Fruit fly (Drosophila melanogaster) whole organism, embryonic: ENCODE results near the gene CG34183.

Source experiments
- Awh ChIP-seq: fragments of 200-800 bp; sonication (Bioruptor generic); IDR thresholded peaks from 2 replicates; pipeline ENCODE4, ENCODE4 v1.3.6; 2022; ENCODE audit warnings: missing biosample characterization, missing genetic modification characterization
- Bteb2 ChIP-seq: fragments of 200-800 bp; sonication (Bioruptor generic); optimal IDR thresholded peaks from 2 replicates; lab custom pipeline; 2016; ENCODE audit warnings: missing biosample characterization, missing genetic modification characterization
- C15 ChIP-seq: fragments of 200-800 bp; sonication (Bioruptor generic); IDR thresholded peaks from 3 replicates; pipeline ENCODE4 v1.3.6; 2022; ENCODE audit warnings: missing biosample characterization, missing genetic modification characterization
- CG11247 ChIP-seq: fragments of 200-800 bp; sonication (Bioruptor generic); IDR thresholded peaks from 2 replicates; pipeline ENCODE4 v1.3.6; 2022; ENCODE audit warnings: missing biosample characterization, missing genetic modification characterization
- CG12071 ChIP-seq: fragments of 200-800 bp; sonication (Bioruptor generic); optimal IDR thresholded peaks from 3 replicates; lab custom pipeline; 2018; ENCODE audit warnings: missing biosample characterization, mild to moderate bottlenecking, missing genetic modification characterization
- CG12104 ChIP-seq: fragments of 200-800 bp; sonication (Bioruptor generic); optimal IDR thresholded peaks from 3 replicates; lab custom pipeline; 2016; ENCODE audit warnings: missing biosample characterization, missing genetic modification characterization
- CG12391 ChIP-seq: fragments of 200-800 bp; sonication (Bioruptor generic); optimal IDR thresholded peaks from 3 replicates; lab custom pipeline; 2018; ENCODE audit warnings: missing biosample characterization, mild to moderate bottlenecking, missing genetic modification characterization, moderate library complexity
- CG12769 ChIP-seq: fragments of 200-800 bp; sonication (Bioruptor generic); optimal IDR thresholded peaks from 2 replicates; lab custom pipeline; 2019; ENCODE audit warnings: missing biosample characterization, mild to moderate bottlenecking, missing genetic modification characterization, moderate library complexity
- CG14050 ChIP-seq: fragments of 200-800 bp; sonication (Bioruptor generic); IDR thresholded peaks from 3 replicates; pipeline ENCODE4 v1.3.6; 2022; ENCODE audit warnings: missing biosample characterization, missing genetic modification characterization
- CG14667 ChIP-seq: fragments of 200-800 bp; sonication (Bioruptor generic); IDR thresholded peaks from 2 replicates; pipeline ENCODE4 v1.3.6; 2022; ENCODE audit warnings: missing biosample characterization, missing genetic modification characterization
- CG15479 ChIP-seq: fragments of 200-800 bp; sonication (Bioruptor generic); optimal IDR thresholded peaks from 3 replicates; lab custom pipeline; 2019; ENCODE audit warnings: missing biosample characterization, mild to moderate bottlenecking, missing genetic modification characterization, moderate library complexity
- CG17186 ChIP-seq: fragments of 200-800 bp; sonication (Bioruptor generic); optimal IDR thresholded peaks from 3 replicates; lab custom pipeline; 2017; ENCODE audit warnings: missing biosample characterization, missing genetic modification reagents, missing genetic modification characterization
- CG1832 ChIP-seq: fragments of 200-800 bp; sonication (Bioruptor generic); optimal IDR thresholded peaks from 2 replicates; lab custom pipeline; 2017; ENCODE audit warnings: missing biosample characterization, mild to moderate bottlenecking, missing genetic modification characterization, inconsistent platforms
- CG2712 ChIP-seq: fragments of 200-800 bp; optimal IDR thresholded peaks from 3 replicates; lab custom pipeline; 2019; ENCODE audit warnings: missing biosample characterization, mild to moderate bottlenecking, missing genetic modification characterization, moderate library complexity
- CG2889 ChIP-seq: fragments of 200-800 bp; sonication (Bioruptor generic); IDR thresholded peaks from 3 replicates; pipeline ENCODE4 v1.3.6; 2022; ENCODE audit warnings: missing biosample characterization, missing genetic modification characterization
- CG30431 ChIP-seq: fragments of 200-800 bp; sonication (Bioruptor generic); optimal IDR thresholded peaks from 2 replicates; lab custom pipeline; 2017; ENCODE audit warnings: missing biosample characterization, missing genetic modification characterization
- CG31365 ChIP-seq: fragments of 200-800 bp; sonication (Bioruptor generic); optimal IDR thresholded peaks from 2 replicates; lab custom pipeline; 2018; ENCODE audit warnings: missing biosample characterization, mild to moderate bottlenecking, missing genetic modification characterization
- CG3726 ChIP-seq: fragments of 200-800 bp; sonication (Bioruptor generic); IDR thresholded peaks from 3 replicates; pipeline ENCODE4, ENCODE4 v1.3.6; 2022; ENCODE audit warnings: missing biosample characterization, missing genetic modification characterization
- CG5245 ChIP-seq: fragments of 200-800 bp; sonication (Bioruptor generic); optimal IDR thresholded peaks from 3 replicates; lab custom pipeline; 2016; ENCODE audit warnings: missing biosample characterization, missing genetic modification characterization
- CG6683 ChIP-seq: fragments of 200-800 bp; sonication (Bioruptor generic); optimal IDR thresholded peaks from 2 replicates; lab custom pipeline; 2017; ENCODE audit warnings: missing biosample characterization, mild to moderate bottlenecking, missing genetic modification characterization, missing genetic modification reagents
- CG7357 ChIP-seq: fragments of 200-800 bp; sonication (Bioruptor generic); IDR thresholded peaks from 3 replicates; pipeline ENCODE4 v1.3.6; 2022; ENCODE audit warnings: missing biosample characterization, missing genetic modification characterization
- CG7786 ChIP-seq: fragments of 200-800 bp; sonication (Bioruptor generic); optimal IDR thresholded peaks from 2 replicates; lab custom pipeline; 2016; ENCODE audit warnings: missing biosample characterization, missing genetic modification characterization
- CG7839 ChIP-seq: fragments of 200-800 bp; sonication (Bioruptor generic); optimal IDR thresholded peaks from 3 replicates; lab custom pipeline; 2018; ENCODE audit warnings: missing biosample characterization, mild to moderate bottlenecking, missing genetic modification characterization, moderate library complexity
- CG7928 ChIP-seq: fragments of 200-800 bp; sonication (Bioruptor generic); optimal IDR thresholded peaks from 2 replicates; lab custom pipeline; 2017; ENCODE audit warnings: missing biosample characterization, mild to moderate bottlenecking, missing genetic modification characterization
- CG8290 ChIP-seq, 3 experiments: fragments of 200-800 bp; sonication (Bioruptor generic); optimal IDR thresholded peaks; 2 replicates each; lab custom pipeline; 2016 to 2019; ENCODE audit warnings: missing biosample characterization in 3 of 3, missing genetic modification characterization in 3 of 3, mild to moderate bottlenecking in 2 of 3, moderate library complexity in 1 of 3
- CG9797 ChIP-seq: fragments of 200-800 bp; sonication (Bioruptor generic); optimal IDR thresholded peaks from 3 replicates; lab custom pipeline; 2018; ENCODE audit warnings: missing biosample characterization, mild to moderate bottlenecking, missing genetic modification characterization
- CG9932 ChIP-seq: fragments of 200-800 bp; sonication (Bioruptor generic); IDR thresholded peaks from 2 replicates; pipeline ENCODE4 v1.3.6; 2022; ENCODE audit warnings: missing biosample characterization, missing genetic modification characterization
- Chrac-16 ChIP-seq: fragments of 200-800 bp; sonication (Bioruptor generic); optimal IDR thresholded peaks from 3 replicates; lab custom pipeline; 2016; ENCODE audit warnings: missing biosample characterization, missing genetic modification characterization
- Deaf1 ChIP-seq: fragments of 200-800 bp; optimal IDR thresholded peaks from 3 replicates; lab custom pipeline; 2019; ENCODE audit warnings: missing biosample characterization, mild to moderate bottlenecking, missing genetic modification characterization, moderate library complexity
- Dref ChIP-seq: fragments of 200-800 bp; sonication (Bioruptor generic); IDR thresholded peaks from 2 replicates; pipeline ENCODE4 v1.3.6; 2022; ENCODE audit warnings: missing biosample characterization, missing genetic modification characterization
- MBD-R2 ChIP-seq: fragments of 200-800 bp; sonication (Bioruptor generic); IDR thresholded peaks from 2 replicates; pipeline ENCODE4 v1.3.6; 2022; ENCODE audit warnings: missing biosample characterization, missing genetic modification characterization
- NK7.1 ChIP-seq: fragments of 200-800 bp; sonication (Bioruptor generic); optimal IDR thresholded peaks from 3 replicates; lab custom pipeline; 2016; ENCODE audit warnings: missing biosample characterization, missing genetic modification characterization
- Neu2 ChIP-seq: fragments of 200-800 bp; sonication (Bioruptor generic); optimal IDR thresholded peaks from 3 replicates; lab custom pipeline; 2016; ENCODE audit warnings: missing biosample characterization, missing genetic modification characterization, borderline replicate concordance
- PHDP ChIP-seq: fragments of 200-800 bp; sonication (Bioruptor generic); optimal IDR thresholded peaks from 3 replicates; lab custom pipeline; 2018; ENCODE audit warnings: missing biosample characterization, mild to moderate bottlenecking, missing genetic modification characterization, moderate library complexity
- Ptx1 ChIP-seq: fragments of 200-800 bp; sonication (Bioruptor generic); IDR thresholded peaks from 2 replicates; pipeline ENCODE4 v1.3.6; 2022; ENCODE audit warnings: missing biosample characterization, missing genetic modification characterization
- Scr ChIP-seq: fragments of 200-800 bp; sonication (Bioruptor generic); IDR thresholded peaks from 2 replicates; pipeline ENCODE4 v1.3.6; 2022; ENCODE audit warnings: missing biosample characterization, missing genetic modification characterization; ENCODE audit not compliant: partially characterized antibody
- Xbp1 ChIP-seq: fragments of 200-800 bp; sonication (Bioruptor generic); optimal IDR thresholded peaks from 3 replicates; lab custom pipeline; 2016; ENCODE audit warnings: missing biosample characterization, mild to moderate bottlenecking, missing genetic modification characterization
- aop ChIP-seq: fragments of 200-800 bp; sonication (Bioruptor generic); IDR thresholded peaks from 2 replicates; pipeline ENCODE4 v1.3.6; 2022; ENCODE audit warnings: missing biosample characterization, missing genetic modification characterization
- crp ChIP-seq, 2 experiments: fragments of 200-800 bp; sonication (Bioruptor generic); optimal IDR thresholded peaks; 2 replicates in 1 of 2; 3 replicates in 1 of 2; lab custom pipeline; 2017; ENCODE audit warnings: missing biosample characterization in 2 of 2, missing genetic modification characterization in 2 of 2, mild to moderate bottlenecking in 1 of 2, moderate library complexity in 1 of 2
- ham ChIP-seq: fragments of 200-800 bp; sonication (Bioruptor generic); IDR thresholded peaks from 2 replicates; pipeline ENCODE4 v1.3.6; 2022; ENCODE audit warnings: missing biosample characterization, missing genetic modification characterization
- her ChIP-seq: fragments of 200-800 bp; sonication (Bioruptor generic); optimal IDR thresholded peaks from 2 replicates; lab custom pipeline; 2016; ENCODE audit warnings: missing biosample characterization, missing genetic modification characterization
- hth ChIP-seq: fragments of >200 bp; optimal IDR thresholded peaks from 2 replicates; lab custom pipeline; 2017; ENCODE audit warnings: inconsistent platforms
- insv ChIP-seq, 2 experiments: fragments of 200-800 bp; sonication (Bioruptor generic); optimal IDR thresholded peaks; 3 replicates each; lab custom pipeline; 2016 to 2018; ENCODE audit warnings: missing biosample characterization in 2 of 2, missing genetic modification characterization in 2 of 2
- kni ChIP-seq: fragments of 200-800 bp; sonication (Bioruptor generic); optimal IDR thresholded peaks from 3 replicates; lab custom pipeline; 2017; ENCODE audit warnings: mild to moderate bottlenecking, missing biosample characterization, missing genetic modification reagents, missing genetic modification characterization
- maf-S ChIP-seq: fragments of 200-800 bp; sonication (Bioruptor generic); optimal IDR thresholded peaks from 2 replicates; lab custom pipeline; 2016; ENCODE audit warnings: missing biosample characterization, missing genetic modification characterization
- pum ChIP-seq: fragments of 200-800 bp; sonication (Bioruptor generic); optimal IDR thresholded peaks from 2 replicates; lab custom pipeline; 2016; ENCODE audit warnings: missing biosample characterization, missing genetic modification characterization
- slp2 ChIP-seq: fragments of 200-800 bp; sonication (Bioruptor generic); optimal IDR thresholded peaks from 2 replicates; lab custom pipeline; 2016; ENCODE audit warnings: missing biosample characterization, missing genetic modification characterization
- tap ChIP-seq: fragments of 200-800 bp; optimal IDR thresholded peaks from 3 replicates; lab custom pipeline; 2019; ENCODE audit warnings: missing biosample characterization, mild to moderate bottlenecking, missing genetic modification characterization, moderate library complexity
- toy ChIP-seq: fragments of 200-800 bp; sonication (Bioruptor generic); IDR thresholded peaks from 2 replicates; pipeline ENCODE4 v1.3.6; 2022; ENCODE audit warnings: missing biosample characterization, missing genetic modification characterization
- tup ChIP-seq: fragments of 200-800 bp; sonication (Bioruptor generic); optimal IDR thresholded peaks from 2 replicates; lab custom pipeline; 2016; ENCODE audit warnings: missing biosample characterization, mild to moderate bottlenecking, missing genetic modification characterization, moderate library complexity
- tx ChIP-seq: fragments of 200-800 bp; sonication (Bioruptor generic); optimal IDR thresholded peaks from 2 replicates; lab custom pipeline; 2016; ENCODE audit warnings: missing biosample characterization, missing genetic modification characterization
- wor ChIP-seq: fragments of 200-800 bp; sonication (Bioruptor generic); IDR thresholded peaks from 2 replicates; pipeline ENCODE4 v1.3.6; 2022; ENCODE audit warnings: missing biosample characterization, missing genetic modification characterization
- z ChIP-seq: fragments of 200-800 bp; sonication (Bioruptor generic); IDR thresholded peaks from 3 replicates; pipeline ENCODE4 v1.3.6; 2022; ENCODE audit warnings: missing biosample characterization, missing genetic modification characterization

Gene CG34183

dm6 chr2L:9864337-9864736 is 26.2 kb downstream of the CG34183 start (continued):
- TF ChIP-seq CG14050 (no peak), CG6683 (GFP tag; lab: Kevin White, UChicago) (no peak), CG2712 (no peak), wor (no peak), kni (no peak), Awh (GFP tag; lab: Robert Waterston, UW) (no peak), CG12071 (no peak), tx (peak; percentile 18), Chrac-16 (GFP tag; lab: Kevin White, UChicago) (no peak), hth (lab: Kevin White, UChicago) (no peak), CG3726 (GFP tag; lab: Robert Waterston, UW) (no peak), pum (no peak), CG2889 (GFP tag; lab: Robert Waterston, UW) (no peak), insv (GFP tag; optimal IDR thresholded peaks at IDR 0.05; lab: Kevin White, UChicago) (no peak), C15 (GFP tag; lab: Robert Waterston, UW) (no peak), Bteb2 (GFP tag; lab: Kevin White, UChicago) (no peak), CG9797 (GFP tag; lab: Kevin White, UChicago) (no peak), PHDP (tag; lab: Kevin White, UChicago) (no peak), tup (no peak), CG9932 (GFP tag; lab: Robert Waterston, UW) (no peak), tap (tag; lab: Kevin White, UChicago) (no peak), MBD-R2 (GFP tag; lab: Robert Waterston, UW) (no peak), CG7839 (no peak), ham (GFP tag; lab: Robert Waterston, UW) (no peak), aop (no peak), CG31365 (no peak), Xbp1 (GFP tag; lab: Kevin White, UChicago) (peak; percentile 9), slp2 (no peak), CG30431 (GFP tag; lab: Kevin White, UChicago) (no peak), Scr (no peak), CG12104 (GFP tag; lab: Kevin White, UChicago) (no peak), CG12769 (tag; lab: Kevin White, UChicago) (peak; percentile 24), toy (GFP tag; lab: Robert Waterston, UW) (no peak), NK7.1 (GFP tag; lab: Kevin White, UChicago) (no peak), CG1832 (no peak), Neu2 (GFP tag; lab: Kevin White, UChicago) (no peak), CG17186 (no peak), CG15479 (no peak), Ptx1 (no peak), maf-S (no peak), her (no peak), Deaf1 (tag; lab: Kevin White, UChicago) (no peak), CG11247 (GFP tag; lab: Robert Waterston, UW) (no peak), CG12391 (peak; percentile 8), CG8290 (GFP tag; optimal IDR thresholded peaks at IDR 0.05; lab: Kevin White, UChicago) (no peak), CG8290 (tag; optimal IDR thresholded peaks at IDR 0.05; lab: Kevin White, UChicago) (peak in 1 of 2 experiments; percentile 23), crp (GFP tag; optimal IDR thresholded peaks at IDR 0.05; lab: Kevin White, UChicago) (no peak), CG7928 (GFP tag; lab: Kevin White, UChicago) (no peak), CG7357 (GFP tag; lab: Robert Waterston, UW) (no peak), CG7786 (GFP tag; lab: Kevin White, UChicago) (no peak), CG14667 (GFP tag; lab: Robert Waterston, UW) (no peak), z (GFP tag; lab: Robert Waterston, UW) (no peak), Dref (GFP tag; lab: Robert Waterston, UW) (no peak), CG5245 (GFP tag; lab: Kevin White, UChicago) (no peak)
